Worm (Caenorhabditis elegans): ENCODE measurements around the gene sdz-32.

- TF ChIP-seq him-1 (tag; optimal IDR thresholded peaks at IDR 0.05) (no peak), dao-5 (tag; optimal IDR thresholded peaks at IDR 0.05) (no peak), W03F9.2 (tag; optimal IDR thresholded peaks at IDR 0.05) (no peak)
Measured at ce11 chrII:3458209-3458608, 15.6 kb upstream of the sdz-32 start, which contains the start of the genes C16C8.26 and C16C8.19.

All from whole organism, L4/young adult.